Worm (Caenorhabditis elegans): ENCODE results near the gene ttr-38.

ttr-38 gene

DNA sequence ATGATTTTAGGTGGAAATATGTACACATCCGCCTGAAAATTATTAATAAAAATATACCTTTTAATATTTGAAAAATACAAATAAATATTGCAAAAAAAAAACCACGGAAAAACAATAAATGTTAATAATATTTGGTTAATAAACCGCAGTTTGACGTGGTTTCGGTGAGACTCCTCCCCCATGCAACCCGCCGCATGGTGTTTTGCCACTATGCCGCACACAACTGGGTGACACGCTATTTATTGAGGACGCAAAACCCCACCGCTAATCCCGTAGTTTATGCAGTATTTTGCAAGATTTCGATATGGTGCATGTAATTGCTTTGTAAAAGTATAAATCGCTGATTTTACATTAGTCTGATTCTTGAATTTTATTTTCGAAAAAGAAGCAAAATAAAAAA is 17.7 kb downstream of the ttr-38 start, which contains the start of gene gly-13 (continued):
- TF ChIP-seq sup-37 (GFP tag; optimal IDR thresholded peaks at IDR 0.05) (no peak), nhr-84 (tag; optimal IDR thresholded peaks at IDR 0.05) (no peak), unc-130 (tag; optimal IDR thresholded peaks at IDR 0.05) (peak; percentile 60), nhr-237 (tag; optimal IDR thresholded peaks at IDR 0.05) (no peak), ceh-88 (GFP tag; IDR thresholded peaks at IDR 0.05) (no peak), nhr-28 (tag; optimal IDR thresholded peaks at IDR 0.05) (no peak), ceh-90 (tag; optimal IDR thresholded peaks at IDR 0.05) (no peak), mef-2 (tag; optimal IDR thresholded peaks at IDR 0.05) (no peak), alr-1 (tag; optimal IDR thresholded peaks at IDR 0.05; ENCODE audit: borderline replicate concordance) (no peak), hlh-17 (GFP tag; optimal IDR thresholded peaks at IDR 0.05; ENCODE audit: borderline replicate concordance) (no peak), fkh-4 (tag; optimal IDR thresholded peaks at IDR 0.05; ENCODE audit: borderline replicate concordance) (no peak), elt-3 (tag; optimal IDR thresholded peaks at IDR 0.05) (peak in 1 of 6 experiments; percentile 52), efl-1 (optimal IDR thresholded peaks at IDR 0.05) (no peak), efl-1 (GFP tag; optimal IDR thresholded peaks at IDR 0.05 in 1 of 2) (peak in 1 of 2 experiments; percentile 57), zag-1 (tag; optimal IDR thresholded peaks at IDR 0.05) (no peak), ceh-82 (tag; optimal IDR thresholded peaks at IDR 0.05) (no peak), rnt-1 (tag; optimal IDR thresholded peaks at IDR 0.05) (peak; percentile 60), efl-3 (GFP tag; optimal IDR thresholded peaks at IDR 0.05) (no peak), mab-9 (GFP tag; IDR thresholded peaks at IDR 0.05) (no peak), mdl-1 (tag; optimal IDR thresholded peaks at IDR 0.05) (peak in 1 of 2 experiments; percentile 49), hlh-4 (tag; optimal IDR thresholded peaks at IDR 0.05) (no peak), nhr-76 (tag; optimal IDR thresholded peaks at IDR 0.05) (no peak), nhr-71 (tag; optimal IDR thresholded peaks at IDR 0.05) (peak; percentile 49), pqm-1 (tag; optimal IDR thresholded peaks at IDR 0.05) (no peak), dpl-1 (GFP tag; optimal IDR thresholded peaks at IDR 0.05) (peak in 1 of 3 experiments; percentile 10), unc-98 (GFP tag; IDR thresholded peaks at IDR 0.05) (no peak), pax-3 (tag; optimal IDR thresholded peaks at IDR 0.05) (no peak), Y116A8C.19 (tag; optimal IDR thresholded peaks at IDR 0.05; ENCODE audit: borderline replicate concordance) (no peak), tbx-2 (tag; optimal IDR thresholded peaks at IDR 0.05) (peak; percentile 17), egl-13 (tag; optimal IDR thresholded peaks at IDR 0.05) (no peak), grh-1 (GFP tag; IDR thresholded peaks at IDR 0.05) (no peak), ets-5 (GFP tag; IDR thresholded peaks at IDR 0.05) (no peak), fkh-8 (tag; optimal IDR thresholded peaks at IDR 0.05) (no peak), dsc-1 (tag; optimal IDR thresholded peaks at IDR 0.05) (peak; percentile 34), aly-2 (tag; optimal IDR thresholded peaks at IDR 0.05) (no peak), unc-86 (tag; optimal IDR thresholded peaks at IDR 0.05) (no peak), lin-13 (GFP tag; optimal IDR thresholded peaks at IDR 0.05) (no peak), ceh-63 (GFP tag; optimal IDR thresholded peaks at IDR 0.05) (no peak), C16A3.4 (tag; optimal IDR thresholded peaks at IDR 0.05) (peak; percentile 34), sox-4 (tag; optimal IDR thresholded peaks at IDR 0.05) (no peak), unc-62 (GFP tag; optimal IDR thresholded peaks at IDR 0.05) (no peak), ztf-4 (tag; optimal IDR thresholded peaks at IDR 0.05) (no peak), ztf-11 (tag; optimal IDR thresholded peaks at IDR 0.05) (no peak), ces-1 (GFP tag; optimal IDR thresholded peaks at IDR 0.05) (no peak), jun-1 (tag; optimal IDR thresholded peaks at IDR 0.05) (no peak), skn-1 (tag; optimal IDR thresholded peaks at IDR 0.05) (peak; percentile 9), aha-1 (tag; optimal IDR thresholded peaks at IDR 0.05) (no peak), nhr-11 (tag; optimal IDR thresholded peaks at IDR 0.05) (no peak), elt-2 (tag; optimal IDR thresholded peaks at IDR 0.05) (no peak), swsn-7 (tag; optimal IDR thresholded peaks at IDR 0.05) (peak; percentile 33), nhr-20 (tag; optimal IDR thresholded peaks at IDR 0.05) (peak; percentile 27), lir-3 (tag; optimal IDR thresholded peaks at IDR 0.05; ENCODE audit: poor library complexity) (no peak)

Data from whole organism, L1 larva.